Worm (Caenorhabditis elegans) whole organism, L4 larva: ENCODE results near the gene nhr-139.

Experiments
- ceh-44 ChIP-seq: fragments of 200-800 bp; sonication (Bioruptor generic); IDR thresholded peaks from 2 replicates; pipeline ENCODE4 v1.3.6; 2022; ENCODE audit warnings: missing genetic modification reagents, missing genetic modification characterization, missing compliant biosample characterization
- fos-1 ChIP-seq: fragments of 150-350 bp; optimal IDR thresholded peaks from 2 replicates; lab custom pipeline; 2014; ENCODE audit warnings: missing biosample characterization, missing genetic modification characterization
- mdl-1 ChIP-seq, 2 experiments: fragments of 150-350 bp in 1 of 2; sonication (generic microtip) in 1 of 2; optimal IDR thresholded peaks; 2 replicates each; lab custom pipeline; 2014 to 2017; ENCODE audit warnings: missing biosample characterization in 2 of 2, missing genetic modification characterization in 2 of 2
- nhr-237 ChIP-seq: sonication (generic microtip); optimal IDR thresholded peaks from 2 replicates; lab custom pipeline; 2017; ENCODE audit warnings: missing biosample characterization, missing genetic modification characterization
- saeg-2 ChIP-seq: fragments of 200-800 bp; sonication (Bioruptor generic); IDR thresholded peaks from 2 replicates; pipeline ENCODE4 v1.3.6; 2022; ENCODE audit warnings: missing genetic modification reagents, missing genetic modification characterization, missing compliant biosample characterization
- snpc-4 ChIP-seq: fragments of 150-350 bp; optimal IDR thresholded peaks from 2 replicates; lab custom pipeline; 2014; ENCODE audit warnings: missing biosample characterization, missing genetic modification characterization
- tag-97 ChIP-seq: fragments of 200-800 bp; sonication (Bioruptor generic); IDR thresholded peaks from 2 replicates; pipeline ENCODE4 v1.3.6; 2022; ENCODE audit warnings: missing genetic modification characterization, missing compliant biosample characterization

DNA sequence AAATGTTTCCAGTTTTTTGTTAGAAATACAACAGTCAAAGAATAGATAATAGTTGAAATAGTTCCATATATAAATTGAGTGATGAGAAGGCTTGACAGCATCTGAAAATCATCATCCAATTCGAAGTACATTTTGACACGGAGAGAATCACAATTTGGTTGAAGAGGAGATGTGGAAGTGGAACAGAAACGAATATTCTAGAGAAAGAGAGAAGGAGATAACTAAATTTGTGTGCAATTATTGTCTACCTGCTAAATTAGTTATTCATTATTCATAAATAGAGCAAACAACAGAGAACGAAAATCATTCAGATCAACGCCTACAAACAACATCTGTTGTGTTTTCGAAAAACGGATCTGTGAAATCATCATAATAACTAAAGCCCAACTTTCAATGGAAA lies 33.8 kb downstream of the nhr-139 start, which contains the start of gene srg-31:
- TF ChIP-seq mdl-1 (tag; optimal IDR thresholded peaks at IDR 0.05; lab: Kevin White, UChicago) (no peak), ceh-44 (GFP tag; lab: Robert Waterston, UW) (no peak), fos-1 (tag; lab: Kevin White, UChicago) (no peak), snpc-4 (tag; lab: Kevin White, UChicago) (no peak), tag-97 (GFP tag; lab: Robert Waterston, UW) (no peak), nhr-237 (no peak), saeg-2 (no peak)
